Worm (Caenorhabditis elegans): ENCODE data around the gene T26G10.5.

T26G10.5 gene

ce11 chrIII:9393114-9393780 lies 33.0 kb downstream of the T26G10.5 start, which contains the start of the genes gpr-2 and rgr-1:
Gene gpr-2 (minus strand): TSS chrIII:9393164.
Gene rgr-1 (plus strand): TSS chrIII:9393730.
- TF ChIP-seq dao-5 (tag; optimal IDR thresholded peaks at IDR 0.05) (no peak), W03F9.2 (tag; optimal IDR thresholded peaks at IDR 0.05) (no peak), him-1 (tag; optimal IDR thresholded peaks at IDR 0.05) (no peak)

DNA sequence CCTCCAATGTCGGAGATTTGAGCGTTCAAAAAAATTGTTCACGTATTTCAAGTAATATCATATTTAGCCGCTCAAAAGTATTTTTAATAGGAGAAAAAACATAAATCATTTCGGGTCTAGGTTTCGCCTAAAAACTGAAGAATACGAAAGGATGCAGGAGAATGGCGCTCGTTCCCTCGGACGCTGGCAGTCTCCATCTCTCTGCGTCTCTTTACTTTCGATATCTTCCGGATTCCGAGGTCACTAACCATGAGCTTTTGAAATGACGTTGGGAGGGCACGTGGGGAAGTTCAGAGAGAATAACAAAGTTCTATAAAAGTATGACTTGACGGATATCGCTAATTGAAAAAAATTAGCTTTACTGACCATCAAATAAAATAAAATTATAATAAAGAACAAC lies 35.3 kb downstream of the T26G10.5 start:
- TF ChIP-seq him-1 (tag; optimal IDR thresholded peaks at IDR 0.05) = no peak

DNA sequence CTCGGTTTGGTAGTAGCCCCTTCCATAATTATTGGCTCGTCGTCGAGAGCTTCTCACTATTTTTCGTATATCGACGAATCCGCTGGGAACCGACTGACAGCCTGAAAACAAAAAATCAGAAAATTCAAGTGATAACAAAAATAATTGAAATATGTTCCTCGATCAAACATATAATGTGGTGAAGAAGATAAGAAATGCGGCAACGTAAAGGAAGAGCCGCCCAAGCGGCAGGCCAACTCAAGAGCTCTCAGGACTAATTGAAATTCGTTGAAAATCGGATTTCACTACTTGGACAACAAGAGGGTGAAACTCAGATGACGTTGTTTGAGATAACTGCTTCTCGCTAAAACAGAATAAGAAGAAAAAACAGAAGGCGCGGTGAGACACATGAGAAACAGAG lies 36.2 kb downstream of the T26G10.5 start, which contains the start of gene slc-17.2:
Gene slc-17.2, minus strand, starts transcription at position 101 of the 400 bp plus-strand sequence.
- TF ChIP-seq dao-5 (tag; optimal IDR thresholded peaks at IDR 0.05) (no peak), W03F9.2 (tag; optimal IDR thresholded peaks at IDR 0.05) (no peak), him-1 (tag; optimal IDR thresholded peaks at IDR 0.05) (no peak)

DNA sequence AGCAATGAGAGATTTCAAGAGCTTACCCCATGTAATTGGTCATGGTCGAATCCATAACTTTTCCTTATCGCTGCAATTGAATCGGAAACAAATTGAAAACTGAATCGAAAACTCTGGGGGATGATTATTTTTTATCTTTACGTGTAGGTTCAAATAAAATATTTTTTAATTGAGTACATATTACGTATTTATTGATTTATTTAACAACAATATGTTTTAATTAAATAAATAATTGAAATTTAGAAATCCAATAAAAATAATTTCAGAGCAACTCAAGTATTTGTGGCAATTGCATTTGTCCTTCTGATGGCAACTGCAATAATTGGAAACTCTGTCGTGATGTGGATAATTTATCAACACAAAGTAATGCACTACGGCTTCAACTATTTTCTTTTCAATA lies 40.7 kb downstream of the T26G10.5 start, which contains the start of gene C38C10.3:
Gene C38C10.3, minus strand, starts transcription at position 101 of the 400 bp plus-strand sequence.
- TF ChIP-seq dao-5 (tag; optimal IDR thresholded peaks at IDR 0.05) (no peak), W03F9.2 (tag; optimal IDR thresholded peaks at IDR 0.05) (no peak)

DNA sequence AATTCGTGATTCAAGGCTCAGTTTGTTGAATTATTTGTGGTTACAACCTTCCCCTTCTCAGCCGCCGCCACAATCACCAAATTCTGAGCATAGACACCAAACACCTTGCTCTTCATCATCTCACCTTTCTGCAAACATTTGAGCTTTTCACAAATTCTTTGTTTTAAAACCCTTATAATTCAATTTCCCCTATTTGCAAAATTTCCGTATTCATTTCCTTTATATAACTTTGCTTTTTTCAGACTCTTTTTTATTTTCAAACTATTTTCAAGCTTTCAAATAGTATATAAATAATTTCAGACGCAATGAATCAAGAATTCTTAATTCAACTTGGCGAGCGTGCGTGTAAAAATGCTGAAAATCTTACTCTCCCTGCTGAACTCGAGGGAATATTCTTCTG lies 42.7 kb downstream of the T26G10.5 start, which contains the start of gene tkr-1:
Gene tkr-1, plus strand, starts transcription at position 301 of the 400 bp plus-strand sequence.
- TF ChIP-seq W03F9.2 (tag; optimal IDR thresholded peaks at IDR 0.05) (no peak), dao-5 (tag; optimal IDR thresholded peaks at IDR 0.05) (no peak), him-1 (tag; optimal IDR thresholded peaks at IDR 0.05) (no peak)

DNA sequence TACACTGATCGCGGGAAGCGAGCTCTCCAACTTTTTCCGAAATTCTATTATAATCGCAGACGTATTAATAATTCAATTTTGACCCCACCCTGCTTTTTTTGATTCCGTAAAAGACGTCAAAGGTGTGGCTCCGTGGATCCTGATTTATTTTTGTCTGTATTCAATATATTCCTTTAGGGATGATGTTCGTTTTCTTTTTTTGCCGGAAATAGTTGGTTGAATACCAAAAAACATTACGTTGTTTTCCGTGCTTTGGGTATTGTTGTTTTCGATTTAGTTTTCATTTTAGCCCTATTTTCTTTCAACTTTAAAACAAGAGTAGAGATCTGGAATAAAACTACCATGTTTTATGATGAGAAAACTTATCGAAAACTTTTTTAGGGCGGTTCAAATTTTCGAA lies 49.5 kb downstream of the T26G10.5 start:
- TF ChIP-seq dao-5 (tag; optimal IDR thresholded peaks at IDR 0.05) (no peak), him-1 (tag; optimal IDR thresholded peaks at IDR 0.05) (no peak), W03F9.2 (tag; optimal IDR thresholded peaks at IDR 0.05) (no peak)
